Worm (Caenorhabditis elegans) whole organism, young adult: Measurements from ENCODE around the gene taf-3.
A peak's percentile ranks its signal among the peaks of the same experiment; 100 is the strongest.

Experiments used
- F10E7.11 ChIP-seq: sonication (generic microtip); optimal IDR thresholded peaks from 2 replicates; lab custom pipeline; 2017; ENCODE audit warnings: mild to moderate bottlenecking, missing genetic modification characterization, moderate library complexity, missing compliant biosample characterization
- F49E8.2 ChIP-seq: sonication (generic microtip); optimal IDR thresholded peaks from 3 replicates; lab custom pipeline; 2017; ENCODE audit warnings: missing genetic modification characterization, mild to moderate bottlenecking, missing compliant biosample characterization, antibody characterized with exemption, moderate library complexity; ENCODE audit not compliant: insufficient read depth
- F57C9.4 ChIP-seq: sonication (generic microtip); optimal IDR thresholded peaks from 2 replicates; lab custom pipeline; 2017; ENCODE audit warnings: mild to moderate bottlenecking, missing genetic modification characterization, missing compliant biosample characterization
- K11D2.4 ChIP-seq: fragments of 200-800 bp; sonication (Bioruptor generic); IDR thresholded peaks from 2 replicates; pipeline ENCODE4 v1.3.6; 2022; ENCODE audit warnings: missing genetic modification reagents, missing genetic modification characterization, missing compliant biosample characterization
- K12H6.12 ChIP-seq: fragments of 200-800 bp; sonication (Bioruptor generic); optimal IDR thresholded peaks from 2 replicates; lab custom pipeline; 2018; ENCODE audit warnings: mild to moderate bottlenecking, missing genetic modification characterization, missing compliant biosample characterization
- Y56A3A.18 ChIP-seq: fragments of 200-800 bp; sonication (Bioruptor generic); IDR thresholded peaks from 2 replicates; pipeline ENCODE4 v1.3.6; 2022; ENCODE audit warnings: missing genetic modification reagents, missing genetic modification characterization, missing compliant biosample characterization
- Y79H2A.3 ChIP-seq: fragments of 200-800 bp; sonication (Bioruptor generic); conservative IDR thresholded peaks from 2 replicates; pipeline ENCODE4 v1.3.6; 2022; ENCODE audit warnings: missing genetic modification reagents, missing genetic modification characterization, missing compliant biosample characterization
- ama-1 ChIP-seq, 3 experiments: fragments of 150-350 bp in 1 of 3; sonication (generic microtip) in 2 of 3; optimal IDR thresholded peaks; 2 replicates each; lab custom pipeline; 2014 to 2018; ENCODE audit warnings: missing biosample characterization in 2 of 3, missing genetic modification characterization in 2 of 3, missing genetic modification reagents in 2 of 3
- aptf-3 ChIP-seq: fragments of 200-800 bp; sonication (Bioruptor generic); IDR thresholded peaks from 2 replicates; pipeline ENCODE4 v1.3.6; 2022; ENCODE audit warnings: missing genetic modification characterization, missing compliant biosample characterization
- athp-1 ChIP-seq: sonication (generic microtip); optimal IDR thresholded peaks from 2 replicates; lab custom pipeline; 2017; ENCODE audit warnings: mild to moderate bottlenecking, missing genetic modification characterization, missing compliant biosample characterization
- attf-3 ChIP-seq: fragments of 200-800 bp; sonication (Bioruptor generic); conservative IDR thresholded peaks from 2 replicates; pipeline ENCODE4 v1.3.6; 2022; ENCODE audit warnings: missing genetic modification reagents, missing genetic modification characterization, missing compliant biosample characterization
- ccch-3 ChIP-seq: fragments of 200-800 bp; sonication (Bioruptor generic); optimal IDR thresholded peaks from 2 replicates; lab custom pipeline; 2018; ENCODE audit warnings: mild to moderate bottlenecking, missing genetic modification characterization, missing compliant biosample characterization
- cebp-2 ChIP-seq: fragments of 200-800 bp; sonication (Bioruptor generic); IDR thresholded peaks from 2 replicates; pipeline ENCODE4 v1.3.6; 2022; ENCODE audit warnings: missing genetic modification characterization, missing compliant biosample characterization
- ceh-100 ChIP-seq: fragments of 200-800 bp; sonication (Bioruptor generic); IDR thresholded peaks from 2 replicates; pipeline ENCODE4 v1.3.6; 2022; ENCODE audit warnings: missing genetic modification reagents, missing genetic modification characterization, missing compliant biosample characterization
- ceh-58 ChIP-seq: fragments of 200-800 bp; sonication (Bioruptor generic); IDR thresholded peaks from 2 replicates; pipeline ENCODE4 v1.3.6; 2022; ENCODE audit warnings: missing genetic modification characterization, missing compliant biosample characterization
- chd-7 ChIP-seq: sonication (generic microtip); optimal IDR thresholded peaks from 2 replicates; lab custom pipeline; 2016; ENCODE audit warnings: mild to moderate bottlenecking, missing genetic modification characterization, moderate library complexity, missing compliant biosample characterization
- ets-4 ChIP-seq: fragments of 200-800 bp; sonication (Bioruptor generic); optimal IDR thresholded peaks from 2 replicates; lab custom pipeline; 2018; ENCODE audit warnings: mild to moderate bottlenecking, missing genetic modification characterization, missing compliant biosample characterization
- fkh-3 ChIP-seq: sonication (generic microtip); optimal IDR thresholded peaks from 2 replicates; lab custom pipeline; 2016; ENCODE audit warnings: mild to moderate bottlenecking, missing genetic modification characterization, missing compliant biosample characterization
- gei-17 ChIP-seq: fragments of 200-800 bp; sonication (Bioruptor generic); optimal IDR thresholded peaks from 2 replicates; lab custom pipeline; 2018; ENCODE audit warnings: mild to moderate bottlenecking, missing genetic modification characterization, missing compliant biosample characterization
- hsf-1 ChIP-seq: fragments of 200-800 bp; sonication (Bioruptor generic); IDR thresholded peaks from 2 replicates; pipeline ENCODE4 v1.3.6; 2022; ENCODE audit warnings: missing genetic modification reagents, missing genetic modification characterization, missing compliant biosample characterization
- let-607 ChIP-seq, 2 experiments: fragments of 200-800 bp in 1 of 2; sonication (Bioruptor generic) in 1 of 2; sonication (generic microtip) in 1 of 2; optimal IDR thresholded peaks; 2 replicates each; lab custom pipeline; 2016 to 2018; ENCODE audit warnings: mild to moderate bottlenecking in 2 of 2, missing compliant biosample characterization in 2 of 2, missing genetic modification characterization in 2 of 2, moderate library complexity in 2 of 2, missing genotype in 1 of 2
- lsl-1 ChIP-seq: fragments of 200-800 bp; sonication (Bioruptor generic); optimal IDR thresholded peaks from 2 replicates; lab custom pipeline; 2018; ENCODE audit warnings: mild to moderate bottlenecking, missing genetic modification characterization, moderate library complexity, missing compliant biosample characterization
- mel-28 ChIP-seq: sonication (generic microtip); optimal IDR thresholded peaks from 2 replicates; lab custom pipeline; 2016; ENCODE audit warnings: borderline replicate concordance, mild to moderate bottlenecking, missing genetic modification characterization, missing compliant biosample characterization
- nfyb-1 ChIP-seq: fragments of 200-800 bp; sonication (Bioruptor generic); IDR thresholded peaks from 2 replicates; pipeline ENCODE4 v1.3.6; 2022; ENCODE audit warnings: missing genetic modification reagents, missing genetic modification characterization, missing compliant biosample characterization
- nhr-27 ChIP-seq: fragments of 200-800 bp; sonication (Bioruptor generic); optimal IDR thresholded peaks from 2 replicates; lab custom pipeline; 2018; ENCODE audit warnings: mild to moderate bottlenecking, missing genetic modification characterization, moderate library complexity, missing compliant biosample characterization
- rpc-1 ChIP-seq, 2 experiments: fragments of 150-350 bp in 1 of 2; sonication (generic microtip) in 1 of 2; optimal IDR thresholded peaks; 2 replicates each; lab custom pipeline; 2014 to 2018; ENCODE audit warnings: missing biosample characterization in 1 of 2, missing genetic modification characterization in 1 of 2, missing genetic modification reagents in 1 of 2, missing genotype in 1 of 2
- snpc-3.4 ChIP-seq: sonication (generic microtip); optimal IDR thresholded peaks from 2 replicates; lab custom pipeline; 2017; ENCODE audit warnings: missing genetic modification characterization, mild to moderate bottlenecking, missing compliant biosample characterization, antibody characterized with exemption, moderate library complexity, missing genotype, missing genetic modification reagents
- unc-130 ChIP-seq: sonication (generic microtip); optimal IDR thresholded peaks from 2 replicates; lab custom pipeline; 2016; ENCODE audit warnings: missing genetic modification reagents, missing genetic modification characterization, missing compliant biosample characterization
- xnd-1 ChIP-seq: sonication (generic microtip); optimal IDR thresholded peaks from 2 replicates; lab custom pipeline; 2016; ENCODE audit warnings: missing genotype, missing genetic modification reagents, missing genetic modification characterization, missing compliant biosample characterization
- zfh-2 ChIP-seq: fragments of 200-800 bp; sonication (Bioruptor generic); conservative IDR thresholded peaks from 2 replicates; pipeline ENCODE4 v1.3.6; 2022; ENCODE audit warnings: missing genetic modification reagents, missing genetic modification characterization, missing compliant biosample characterization
- zim-3 ChIP-seq: sonication (generic microtip); optimal IDR thresholded peaks from 2 replicates; lab custom pipeline; 2017; ENCODE audit warnings: mild to moderate bottlenecking, missing genetic modification characterization, moderate library complexity, missing compliant biosample characterization
- ztf-25 ChIP-seq: fragments of 200-800 bp; sonication (Bioruptor generic); IDR thresholded peaks from 2 replicates; pipeline ENCODE4 v1.3.6; 2022; ENCODE audit warnings: missing genetic modification reagents, missing genetic modification characterization, missing compliant biosample characterization

The taf-3 gene

DNA sequence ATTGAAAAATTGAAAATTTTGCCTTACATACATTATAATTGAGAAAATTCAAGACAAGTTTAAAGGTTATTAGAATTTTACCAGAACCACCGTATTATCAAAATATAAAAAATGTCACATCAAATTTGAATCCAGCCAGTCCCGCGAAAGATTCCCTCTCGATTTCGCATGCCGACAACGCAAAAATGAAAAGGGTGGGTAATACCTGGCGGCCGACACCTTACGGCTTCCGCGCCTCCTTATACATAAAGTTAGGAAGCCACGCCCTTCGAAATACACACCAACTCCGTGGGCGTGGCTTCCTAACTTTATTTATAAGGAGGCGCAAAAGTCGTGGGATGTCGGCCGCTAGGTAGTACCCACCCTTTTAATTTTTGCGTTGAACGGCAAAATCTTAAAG, 25.3 kb downstream of the taf-3 start (continued):
- TF ChIP-seq nfyb-1 (GFP tag; lab: Robert Waterston, UW) (no peak), snpc-3.4 (peak; percentile 69), mel-28 (tag; lab: Kevin White, UChicago) (no peak), Y79H2A.3 (GFP tag; lab: Robert Waterston, UW) (no peak)

- TF ChIP-seq unc-130 (no peak), nfyb-1 (GFP tag; lab: Robert Waterston, UW) (0 out of 2 replicates have a peak, but pooled peaks have one; percentile 36), attf-3 (GFP tag; lab: Robert Waterston, UW) (no peak)
Measured at ce11 chrX:16361001-16361400, 28.8 kb downstream of the taf-3 start.

ce11 chrX:16363637-16364036, 31.4 kb downstream of the taf-3 start:
- TF ChIP-seq snpc-3.4: no peak
- TF ChIP-seq attf-3 (GFP tag; lab: Robert Waterston, UW): no peak
- no peak for TF ChIP-seq Y56A3A.18
- no peak for TF ChIP-seq cebp-2 (GFP tag; lab: Robert Waterston, UW)
- no peak for TF ChIP-seq ama-1 (optimal IDR thresholded peaks at IDR 0.05; lab: Kevin White, UChicago)
- no peak for TF ChIP-seq ama-1 (GFP tag; optimal IDR thresholded peaks at IDR 0.05; lab: Kevin White, UChicago)
- no peak for TF ChIP-seq F49E8.2 (tag; lab: Kevin White, UChicago)

DNA sequence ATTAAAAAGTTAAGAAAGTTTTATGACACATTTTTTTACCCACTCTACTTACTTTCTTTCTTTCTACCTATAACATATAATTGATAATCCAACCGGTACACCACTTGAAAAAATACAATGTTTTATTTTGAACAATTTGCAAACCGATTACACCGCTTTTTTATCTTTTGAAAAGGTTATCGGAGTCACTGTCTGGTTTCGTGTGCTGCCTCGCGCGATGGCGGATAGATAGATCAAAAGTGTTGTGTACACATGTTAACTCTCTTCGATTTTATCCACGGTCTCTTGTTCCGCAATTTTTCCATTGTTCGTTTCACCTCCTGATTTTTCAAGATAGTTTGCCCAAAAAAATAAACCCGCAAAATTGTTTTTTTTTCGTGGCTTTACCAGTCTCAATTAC, 34.3 kb downstream of the taf-3 start:
- TF ChIP-seq chd-7 (tag; lab: Kevin White, UChicago): no peak
- TF ChIP-seq athp-1: no peak

DNA sequence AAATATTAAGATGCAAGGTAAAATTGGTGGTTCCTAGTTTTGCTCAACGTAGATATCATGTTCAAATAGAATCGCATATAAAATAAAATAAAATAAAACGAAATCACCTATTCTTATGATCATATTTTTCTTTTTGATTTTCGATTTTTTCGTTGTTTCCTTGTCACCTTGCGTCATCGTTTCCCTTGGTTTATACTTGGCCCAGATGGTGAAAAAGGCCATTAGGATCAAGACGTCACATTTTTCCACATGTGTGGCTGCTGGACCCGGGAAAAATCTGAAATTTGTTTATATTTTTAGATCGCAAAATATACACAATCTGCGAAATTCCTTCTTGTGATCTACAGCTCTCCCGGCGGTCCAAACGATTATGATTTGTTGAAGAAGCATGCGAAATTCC, 34.8 kb downstream of the taf-3 start, which contains the start of gene ace-1:
Gene ace-1 (plus strand): TSS at position 301 of the 400 bp plus-strand sequence.
- TF ChIP-seq ztf-25 (GFP tag; lab: Robert Waterston, UW): no peak
- TF ChIP-seq ceh-58 (GFP tag; lab: Robert Waterston, UW): no peak
- TF ChIP-seq zim-3 (tag; lab: Kevin White, UChicago): no peak
- no peak for TF ChIP-seq athp-1
- no peak for TF ChIP-seq hsf-1
- TF ChIP-seq gei-17 (GFP tag; lab: Kevin White, UChicago): no peak
- TF ChIP-seq ama-1 (optimal IDR thresholded peaks at IDR 0.05; lab: Kevin White, UChicago): no peak
- TF ChIP-seq ama-1 (GFP tag; optimal IDR thresholded peaks at IDR 0.05; lab: Kevin White, UChicago): no peak
- no peak for TF ChIP-seq rpc-1 (optimal IDR thresholded peaks at IDR 0.05; lab: Kevin White, UChicago)
- no peak for TF ChIP-seq rpc-1 (tag; optimal IDR thresholded peaks at IDR 0.05; lab: Kevin White, UChicago)
- TF ChIP-seq lsl-1 (GFP tag; lab: Kevin White, UChicago): no peak
- TF ChIP-seq F10E7.11 (tag; lab: Kevin White, UChicago): no peak

DNA sequence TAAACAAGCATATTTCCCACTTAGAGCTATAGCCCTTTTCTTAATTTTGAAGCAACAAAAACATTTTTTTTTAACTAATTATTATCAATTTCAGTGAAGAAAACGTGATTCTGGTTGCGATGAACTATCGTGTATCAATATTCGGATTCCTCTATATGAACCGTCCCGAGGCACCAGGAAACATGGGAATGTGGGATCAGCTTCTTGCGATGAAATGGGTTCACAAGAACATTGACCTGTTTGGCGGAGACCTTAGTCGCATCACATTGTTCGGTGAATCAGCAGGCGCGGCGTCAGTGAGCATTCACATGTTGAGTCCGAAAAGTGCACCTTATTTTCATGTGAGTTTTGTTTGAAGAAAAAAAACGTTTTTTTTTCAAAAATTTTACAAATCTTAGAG, 36.7 kb downstream of the taf-3 start:
- TF ChIP-seq K12H6.12 (tag; lab: Kevin White, UChicago) (no peak), K11D2.4 (GFP tag; lab: Robert Waterston, UW) (no peak), zfh-2 (GFP tag; lab: Robert Waterston, UW) (no peak), F57C9.4 (tag; lab: Kevin White, UChicago) (no peak)

DNA sequence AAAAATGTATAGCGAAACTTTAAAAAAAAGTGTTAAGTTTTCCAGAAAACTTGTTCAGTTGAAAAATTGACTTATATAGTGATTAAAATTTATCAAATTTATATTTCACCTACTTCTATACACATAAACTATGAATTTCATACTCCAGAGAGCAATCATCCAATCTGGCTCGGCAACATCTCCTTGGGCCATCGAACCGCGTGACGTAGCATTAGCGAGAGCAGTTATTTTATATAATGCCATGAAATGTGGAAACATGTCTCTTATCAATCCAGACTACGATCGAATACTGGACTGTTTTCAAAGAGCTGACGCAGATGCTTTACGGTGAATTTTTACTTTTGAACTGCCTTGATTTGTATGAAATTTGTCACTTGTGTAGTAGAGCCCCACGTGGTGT, 37.2 kb downstream of the taf-3 start:
- TF ChIP-seq aptf-3 (GFP tag; lab: Robert Waterston, UW): no peak
- TF ChIP-seq ccch-3 (GFP tag; lab: Kevin White, UChicago): no peak
- no peak for TF ChIP-seq let-607 (tag; optimal IDR thresholded peaks at IDR 0.05; lab: Kevin White, UChicago)
- no peak for TF ChIP-seq fkh-3
- TF ChIP-seq xnd-1 (tag; lab: Kevin White, UChicago): no peak
- TF ChIP-seq ets-4 (GFP tag; lab: Kevin White, UChicago): no peak
- TF ChIP-seq ceh-100 (GFP tag; lab: Robert Waterston, UW): no peak
- no peak for TF ChIP-seq nhr-27 (tag; lab: Kevin White, UChicago)
